Fruit fly (Drosophila melanogaster) whole organism, embryonic: ENCODE measurements around the gene CG14340.

Source experiments
- Atf3 ChIP-seq: fragments of 200-800 bp; sonication (Bioruptor generic); optimal IDR thresholded peaks from 3 replicates; lab custom pipeline; 2016; ENCODE audit warnings: missing biosample characterization, missing genetic modification characterization
- B-H2 ChIP-seq: fragments of 200-800 bp; sonication (Bioruptor generic); optimal IDR thresholded peaks from 2 replicates; lab custom pipeline; 2018; ENCODE audit warnings: missing biosample characterization, mild to moderate bottlenecking, missing genetic modification characterization
- Bdp1 ChIP-seq: fragments of 200-800 bp; sonication (Bioruptor generic); optimal IDR thresholded peaks from 3 replicates; lab custom pipeline; 2016; ENCODE audit warnings: missing biosample characterization, missing genetic modification characterization
- Blimp-1 ChIP-seq: fragments of 200-800 bp; sonication (Bioruptor generic); optimal IDR thresholded peaks from 3 replicates; lab custom pipeline; 2018; ENCODE audit warnings: missing biosample characterization, missing genetic modification characterization, mild to moderate bottlenecking, moderate library complexity, missing genetic modification reagents
- CG10274 ChIP-seq: fragments of 200-800 bp; sonication (Bioruptor generic); optimal IDR thresholded peaks from 3 replicates; lab custom pipeline; 2017; ENCODE audit warnings: missing biosample characterization, mild to moderate bottlenecking, missing genetic modification characterization
- CG11723 ChIP-seq: fragments of 200-800 bp; sonication (Bioruptor generic); optimal IDR thresholded peaks from 2 replicates; lab custom pipeline; 2017; ENCODE audit warnings: missing biosample characterization, mild to moderate bottlenecking, missing genetic modification characterization
- CG12219 ChIP-seq: fragments of 200-800 bp; sonication (Bioruptor generic); optimal IDR thresholded peaks from 3 replicates; lab custom pipeline; 2018; ENCODE audit warnings: missing biosample characterization, mild to moderate bottlenecking, missing genetic modification characterization
- CG14050 ChIP-seq: fragments of 200-800 bp; sonication (Bioruptor generic); IDR thresholded peaks from 3 replicates; pipeline ENCODE4 v1.3.6; 2022; ENCODE audit warnings: missing biosample characterization, missing genetic modification characterization
- CG15601 ChIP-seq: fragments of 200-800 bp; sonication (Bioruptor generic); optimal IDR thresholded peaks from 3 replicates; lab custom pipeline; 2019; ENCODE audit warnings: missing biosample characterization, mild to moderate bottlenecking, missing genetic modification characterization, moderate library complexity
- CG17802 ChIP-seq: fragments of 200-800 bp; sonication (Bioruptor generic); optimal IDR thresholded peaks from 2 replicates; lab custom pipeline; 2018; ENCODE audit warnings: missing biosample characterization, mild to moderate bottlenecking, missing genetic modification characterization, moderate library complexity
- CG18011 ChIP-seq: fragments of 200-800 bp; sonication (Bioruptor generic); optimal IDR thresholded peaks from 2 replicates; lab custom pipeline; 2017; ENCODE audit warnings: missing biosample characterization, missing genetic modification characterization, mild to moderate bottlenecking, moderate library complexity, missing genotype
- CG2889 ChIP-seq: fragments of 200-800 bp; sonication (Bioruptor generic); IDR thresholded peaks from 3 replicates; pipeline ENCODE4 v1.3.6; 2022; ENCODE audit warnings: missing biosample characterization, missing genetic modification characterization
- CG30020 ChIP-seq: fragments of 200-800 bp; optimal IDR thresholded peaks from 2 replicates; lab custom pipeline; 2019; ENCODE audit warnings: missing biosample characterization, mild to moderate bottlenecking, missing genetic modification characterization, moderate library complexity
- CG6254 ChIP-seq: fragments of 200-800 bp; sonication (Bioruptor generic); optimal IDR thresholded peaks from 3 replicates; lab custom pipeline; 2017; ENCODE audit warnings: mild to moderate bottlenecking, missing biosample characterization, missing genetic modification reagents, missing genetic modification characterization
- CG7987 ChIP-seq: fragments of 200-800 bp; sonication (Bioruptor generic); optimal IDR thresholded peaks from 2 replicates; lab custom pipeline; 2018; ENCODE audit warnings: missing biosample characterization, mild to moderate bottlenecking, missing genetic modification characterization, moderate library complexity
- CG8089 ChIP-seq: fragments of 200-800 bp; sonication (Bioruptor generic); optimal IDR thresholded peaks from 3 replicates; lab custom pipeline; 2016; ENCODE audit warnings: missing biosample characterization, missing genetic modification characterization
- CG9876 ChIP-seq: fragments of 200-800 bp; sonication (Bioruptor generic); optimal IDR thresholded peaks from 2 replicates; lab custom pipeline; 2016; ENCODE audit warnings: missing biosample characterization, missing genetic modification characterization
- Dek ChIP-seq: fragments of 200-800 bp; sonication (Bioruptor generic); optimal IDR thresholded peaks from 3 replicates; lab custom pipeline; 2019; ENCODE audit warnings: missing biosample characterization, mild to moderate bottlenecking, missing genetic modification characterization, moderate library complexity
- E2f1 ChIP-seq: fragments of 200-800 bp; sonication (Bioruptor generic); IDR thresholded peaks from 2 replicates; pipeline ENCODE4 v1.3.6; 2022; ENCODE audit warnings: missing biosample characterization, missing genetic modification characterization
- Fer3 ChIP-seq: fragments of 200-800 bp; sonication (Bioruptor generic); optimal IDR thresholded peaks from 2 replicates; lab custom pipeline; 2018; ENCODE audit warnings: missing biosample characterization, mild to moderate bottlenecking, missing genetic modification characterization, moderate library complexity
- H15 ChIP-seq: fragments of 200-800 bp; sonication (Bioruptor generic); IDR thresholded peaks from 3 replicates; pipeline ENCODE4 v1.3.6; 2022; ENCODE audit warnings: missing biosample characterization, missing genetic modification characterization
- Hsf ChIP-seq: fragments of 200-800 bp; sonication (Bioruptor generic); optimal IDR thresholded peaks from 3 replicates; lab custom pipeline; 2016; ENCODE audit warnings: missing biosample characterization, missing genetic modification characterization
- Lim3 ChIP-seq: fragments of 200-800 bp; sonication (Bioruptor generic); IDR thresholded peaks from 2 replicates; pipeline ENCODE4 v1.3.6; 2022; ENCODE audit warnings: missing biosample characterization, missing genetic modification characterization
- MTF-1 ChIP-seq: fragments of 200-800 bp; sonication (Bioruptor generic); optimal IDR thresholded peaks from 2 replicates; lab custom pipeline; 2018; ENCODE audit warnings: missing biosample characterization, mild to moderate bottlenecking, missing genetic modification characterization, borderline replicate concordance
- Optix ChIP-seq: fragments of 200-800 bp; sonication (Bioruptor generic); IDR thresholded peaks from 3 replicates; pipeline ENCODE4 v1.3.6; 2022; ENCODE audit warnings: missing biosample characterization, missing genetic modification characterization
- Xbp1 ChIP-seq: fragments of 200-800 bp; sonication (Bioruptor generic); optimal IDR thresholded peaks from 3 replicates; lab custom pipeline; 2016; ENCODE audit warnings: missing biosample characterization, mild to moderate bottlenecking, missing genetic modification characterization
- YL-1 ChIP-seq: fragments of 200-800 bp; sonication (Bioruptor generic); optimal IDR thresholded peaks from 3 replicates; lab custom pipeline; 2017; ENCODE audit warnings: missing biosample characterization, mild to moderate bottlenecking, missing genetic modification characterization
- amos ChIP-seq: fragments of 200-800 bp; sonication (Bioruptor generic); IDR thresholded peaks from 2 replicates; pipeline ENCODE4 v1.3.6; 2022; ENCODE audit warnings: missing biosample characterization, missing genetic modification characterization; ENCODE audit not compliant: partially characterized antibody
- cad ChIP-seq: fragments of >200 bp; optimal IDR thresholded peaks from 2 replicates; lab custom pipeline; 2017; ENCODE audit warnings: missing biosample characterization, missing genetic modification characterization
- corto ChIP-seq: fragments of 200-800 bp; sonication (Bioruptor generic); optimal IDR thresholded peaks from 2 replicates; lab custom pipeline; 2016; ENCODE audit warnings: missing biosample characterization, mild to moderate bottlenecking, missing genetic modification characterization, moderate library complexity
- dmrt11E ChIP-seq: fragments of 200-800 bp; sonication (Bioruptor generic); optimal IDR thresholded peaks from 3 replicates; lab custom pipeline; 2018; ENCODE audit warnings: missing biosample characterization, mild to moderate bottlenecking, missing genetic modification characterization, moderate library complexity
- ewg ChIP-seq: fragments of 200-800 bp; sonication (Bioruptor generic); optimal IDR thresholded peaks from 3 replicates; lab custom pipeline; 2017; ENCODE audit warnings: mild to moderate bottlenecking, missing biosample characterization, missing genetic modification reagents, missing genetic modification characterization
- fd102C ChIP-seq: fragments of 200-800 bp; sonication (Bioruptor generic); optimal IDR thresholded peaks from 2 replicates; lab custom pipeline; 2018; ENCODE audit warnings: missing biosample characterization, mild to moderate bottlenecking, missing genetic modification characterization, moderate library complexity
- her ChIP-seq: fragments of 200-800 bp; sonication (Bioruptor generic); optimal IDR thresholded peaks from 2 replicates; lab custom pipeline; 2016; ENCODE audit warnings: missing biosample characterization, missing genetic modification characterization
- hth ChIP-seq: fragments of >200 bp; optimal IDR thresholded peaks from 2 replicates; lab custom pipeline; 2017; ENCODE audit warnings: inconsistent platforms
- inv ChIP-seq: fragments of 200-800 bp; sonication (Bioruptor generic); IDR thresholded peaks from 2 replicates; pipeline ENCODE4 v1.3.6; 2022; ENCODE audit warnings: missing biosample characterization, missing genetic modification characterization; ENCODE audit not compliant: partially characterized antibody
- knrl ChIP-seq: fragments of 200-800 bp; sonication (Bioruptor generic); IDR thresholded peaks from 3 replicates; pipeline ENCODE4 v1.3.6; 2022; ENCODE audit warnings: missing biosample characterization, missing genetic modification characterization; ENCODE audit not compliant: partially characterized antibody
- odd ChIP-seq: fragments of 200-800 bp; sonication (Bioruptor generic); optimal IDR thresholded peaks from 2 replicates; lab custom pipeline; 2017; ENCODE audit warnings: missing biosample characterization, mild to moderate bottlenecking, missing genetic modification characterization
- p53 ChIP-seq: fragments of 200-800 bp; sonication (Bioruptor generic); optimal IDR thresholded peaks from 2 replicates; lab custom pipeline; 2016; ENCODE audit warnings: missing biosample characterization, missing genetic modification characterization
- pho ChIP-seq: fragments of 200-800 bp; sonication (Bioruptor generic); optimal IDR thresholded peaks from 2 replicates; lab custom pipeline; 2016; ENCODE audit warnings: missing biosample characterization, missing genetic modification characterization
- phol ChIP-seq: fragments of 200-800 bp; sonication (Bioruptor generic); optimal IDR thresholded peaks from 3 replicates; lab custom pipeline; 2018; ENCODE audit warnings: missing biosample characterization, mild to moderate bottlenecking, missing genetic modification characterization, moderate library complexity
- pum ChIP-seq: fragments of 200-800 bp; sonication (Bioruptor generic); optimal IDR thresholded peaks from 2 replicates; lab custom pipeline; 2016; ENCODE audit warnings: missing biosample characterization, missing genetic modification characterization
- salm ChIP-seq: fragments of 200-800 bp; sonication (Bioruptor generic); optimal IDR thresholded peaks from 2 replicates; lab custom pipeline; 2018; ENCODE audit warnings: missing biosample characterization, mild to moderate bottlenecking, missing genetic modification characterization
- slou ChIP-seq: fragments of 200-800 bp; sonication (Bioruptor generic); optimal IDR thresholded peaks from 3 replicates; lab custom pipeline; 2016; ENCODE audit warnings: missing biosample characterization, missing genetic modification characterization
- wor ChIP-seq: fragments of 200-800 bp; sonication (Bioruptor generic); IDR thresholded peaks from 2 replicates; pipeline ENCODE4 v1.3.6; 2022; ENCODE audit warnings: missing biosample characterization, missing genetic modification characterization
- yki ChIP-seq: fragments of >200 bp; optimal IDR thresholded peaks from 3 replicates; lab custom pipeline; 2018
- zen2 ChIP-seq: fragments of 200-800 bp; sonication (Bioruptor generic); IDR thresholded peaks from 3 replicates; pipeline ENCODE4 v1.3.6; 2022; ENCODE audit warnings: missing biosample characterization, missing genetic modification characterization; ENCODE audit not compliant: partially characterized antibody
- zf30C ChIP-seq: fragments of 200-800 bp; sonication (Bioruptor generic); optimal IDR thresholded peaks from 3 replicates; lab custom pipeline; 2018; ENCODE audit warnings: missing biosample characterization, mild to moderate bottlenecking, missing genetic modification characterization

Gene CG14340

dm6 chr2L:1118880-1119809 lies 6.4 kb downstream of the CG14340 start (continued):
- peak; percentile 42 for TF ChIP-seq CG10274 (GFP tag; lab: Kevin White, UChicago)
- TF ChIP-seq CG12219, result peak; percentile 58
- TF ChIP-seq YL-1, result no peak
- peak; percentile 44; the same call in 1 of the 2 replicates for TF ChIP-seq amos (GFP tag; lab: Robert Waterston, UW)
- TF ChIP-seq CG7987, result peak; percentile 9
- no peak for TF ChIP-seq CG15601 (tag; lab: Kevin White, UChicago)
- TF ChIP-seq slou (GFP tag; lab: Kevin White, UChicago), result peak; percentile 37
- TF ChIP-seq cad (GFP tag; lab: Kevin White, UChicago), result no peak
- TF ChIP-seq zen2 (GFP tag; lab: Robert Waterston, UW), result peak; percentile 43; the same call in 1 of the 3 replicates
- TF ChIP-seq yki (lab: Kevin White, UChicago), result no peak
- TF ChIP-seq inv (GFP tag; lab: Robert Waterston, UW), result no peak
- peak; percentile 58 for TF ChIP-seq CG9876 (GFP tag; lab: Kevin White, UChicago)
- TF ChIP-seq MTF-1 (GFP tag; lab: Kevin White, UChicago), result peak; percentile 48
- peak; percentile 47; the same call in 1 of the 2 replicates for TF ChIP-seq wor (GFP tag; lab: Robert Waterston, UW)
- no peak for TF ChIP-seq p53 (GFP tag; lab: Kevin White, UChicago)
- no peak for TF ChIP-seq zf30C (GFP tag; lab: Kevin White, UChicago)
- peak; percentile 66 for TF ChIP-seq CG14050 (GFP tag; lab: Robert Waterston, UW)
- peak; percentile 40 for TF ChIP-seq CG8089
- no peak for TF ChIP-seq CG6254 (GFP tag; lab: Kevin White, UChicago)
- peak; percentile 51 for TF ChIP-seq CG18011 (GFP tag; lab: Kevin White, UChicago)
- no peak for TF ChIP-seq CG30020 (tag; lab: Kevin White, UChicago)
- TF ChIP-seq phol, result peak; percentile 66
- peak; percentile 46 for TF ChIP-seq Blimp-1
- peak; percentile 41 for TF ChIP-seq Atf3 (GFP tag; lab: Kevin White, UChicago)
- peak; percentile 10 for TF ChIP-seq B-H2 (GFP tag; lab: Kevin White, UChicago)
- peak; percentile 26 for TF ChIP-seq odd (GFP tag; lab: Kevin White, UChicago)
- no peak for TF ChIP-seq Lim3 (GFP tag; lab: Robert Waterston, UW)
- peak; percentile 48 for TF ChIP-seq salm (tag; lab: Kevin White, UChicago)
- TF ChIP-seq Dek (tag; lab: Kevin White, UChicago), result peak; percentile 50
- peak; percentile 32 for TF ChIP-seq fd102C
- peak; percentile 19 for TF ChIP-seq dmrt11E (tag; lab: Kevin White, UChicago)
- peak; percentile 19 for TF ChIP-seq her (GFP tag; lab: Kevin White, UChicago)
- no peak for TF ChIP-seq CG2889 (GFP tag; lab: Robert Waterston, UW)
- TF ChIP-seq Fer3 (tag; lab: Kevin White, UChicago), result peak; percentile 72
- TF ChIP-seq CG17802, result no peak
- TF ChIP-seq pum (GFP tag; lab: Kevin White, UChicago), result peak; percentile 37
- peak; percentile 77 for TF ChIP-seq pho (GFP tag; lab: Kevin White, UChicago)
- TF ChIP-seq hth (lab: Kevin White, UChicago), result no peak
- TF ChIP-seq E2f1, result peak; percentile 75
- no peak for TF ChIP-seq CG11723
- peak; percentile 53 for TF ChIP-seq ewg (GFP tag; lab: Kevin White, UChicago)
- peak; percentile 80 for TF ChIP-seq Hsf
- TF ChIP-seq knrl (GFP tag; lab: Robert Waterston, UW), result 0 out of 3 replicates have a peak, but pooled peaks have one; percentile 24
- TF ChIP-seq H15, result peak; percentile 47; the same call in 2 of the 3 replicates
- peak; percentile 51; the same call in 1 of the 3 replicates for TF ChIP-seq Optix (GFP tag; lab: Robert Waterston, UW)
- peak; percentile 71 for TF ChIP-seq Xbp1
- TF ChIP-seq Bdp1 (GFP tag; lab: Kevin White, UChicago), result peak; percentile 62
- TF ChIP-seq corto (GFP tag; lab: Kevin White, UChicago), result peak; percentile 87
